Worm (Caenorhabditis elegans): ENCODE results near the gene sra-39.

DNA sequence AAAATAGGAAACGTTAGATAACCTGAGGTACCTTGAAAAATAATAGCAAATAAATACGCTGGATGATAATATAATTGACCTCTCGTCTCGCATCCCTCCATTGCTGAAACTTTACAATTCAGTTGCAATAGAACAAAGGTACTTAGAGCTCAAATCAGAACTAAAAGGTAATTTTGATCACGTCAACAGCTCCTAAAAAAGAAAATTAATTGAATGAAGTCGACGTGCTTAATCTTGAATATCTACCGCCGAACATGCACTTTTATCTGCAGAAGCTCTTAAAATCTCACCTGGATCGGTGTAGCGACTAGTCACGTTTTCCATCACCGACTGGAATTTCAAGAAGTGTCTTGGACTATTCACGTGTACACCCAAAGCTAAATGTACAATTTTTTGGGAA lies at the start of gene sra-39:
- TF ChIP-seq nhr-76 (tag; optimal IDR thresholded peaks at IDR 0.05) (no peak), nhr-28 (tag; optimal IDR thresholded peaks at IDR 0.05) (no peak), lin-15B (tag; optimal IDR thresholded peaks at IDR 0.05) (no peak), egl-27 (tag; optimal IDR thresholded peaks at IDR 0.05) (no peak), skn-1 (tag; optimal IDR thresholded peaks at IDR 0.05) (no peak), ama-1 (optimal IDR thresholded peaks at IDR 0.05) (no peak), fkh-10 (GFP tag; optimal IDR thresholded peaks at IDR 0.05) (no peak), lir-3 (tag; optimal IDR thresholded peaks at IDR 0.05; ENCODE audit: poor library complexity) (no peak), tbx-2 (tag; optimal IDR thresholded peaks at IDR 0.05) (no peak), mdl-1 (tag; optimal IDR thresholded peaks at IDR 0.05) (no peak)

All from whole organism, L1 larva.